Fruit fly (Drosophila melanogaster) whole organism, embryonic: Measurements from ENCODE around the gene Traf-like.

Source experiments
- CG11398 ChIP-seq: fragments of 200-800 bp; sonication (Bioruptor generic); optimal IDR thresholded peaks from 2 replicates; lab custom pipeline; 2016; ENCODE audit warnings: missing biosample characterization, missing genetic modification characterization
- CG12071 ChIP-seq: fragments of 200-800 bp; sonication (Bioruptor generic); optimal IDR thresholded peaks from 3 replicates; lab custom pipeline; 2018; ENCODE audit warnings: missing biosample characterization, mild to moderate bottlenecking, missing genetic modification characterization
- CG1233 ChIP-seq: fragments of 200-800 bp; sonication (Bioruptor generic); optimal IDR thresholded peaks from 4 replicates; lab custom pipeline; 2018; ENCODE audit warnings: missing biosample characterization, mild to moderate bottlenecking, missing genetic modification characterization
- CG14441 ChIP-seq: fragments of 200-800 bp; sonication (Bioruptor generic); IDR thresholded peaks from 2 replicates; pipeline ENCODE4 v1.3.6; 2022; ENCODE audit warnings: missing biosample characterization, missing genetic modification characterization
- CG14710 ChIP-seq: fragments of 200-800 bp; sonication (Bioruptor generic); optimal IDR thresholded peaks from 3 replicates; lab custom pipeline; 2019; ENCODE audit warnings: missing biosample characterization, mild to moderate bottlenecking, missing genetic modification characterization, moderate library complexity
- CG14860 ChIP-seq: fragments of 200-800 bp; sonication (Bioruptor generic); IDR thresholded peaks from 3 replicates; pipeline ENCODE4 v1.3.6; 2022; ENCODE audit warnings: missing biosample characterization, missing genetic modification characterization; ENCODE audit not compliant: partially characterized antibody
- CG15601 ChIP-seq: fragments of 200-800 bp; sonication (Bioruptor generic); optimal IDR thresholded peaks from 3 replicates; lab custom pipeline; 2019; ENCODE audit warnings: missing biosample characterization, mild to moderate bottlenecking, missing genetic modification characterization, moderate library complexity
- CG1602 ChIP-seq: fragments of 200-800 bp; sonication (Bioruptor generic); optimal IDR thresholded peaks from 3 replicates; lab custom pipeline; 2016; ENCODE audit warnings: missing biosample characterization, missing genetic modification characterization
- CG1647 ChIP-seq: fragments of 200-800 bp; sonication (Bioruptor generic); optimal IDR thresholded peaks from 3 replicates; lab custom pipeline; 2016; ENCODE audit warnings: missing biosample characterization, missing genetic modification characterization
- CG1792 ChIP-seq: fragments of 200-800 bp; sonication (Bioruptor generic); optimal IDR thresholded peaks from 2 replicates; lab custom pipeline; 2016; ENCODE audit warnings: missing biosample characterization, missing genetic modification characterization
- CG18011 ChIP-seq: fragments of 200-800 bp; sonication (Bioruptor generic); optimal IDR thresholded peaks from 2 replicates; lab custom pipeline; 2017; ENCODE audit warnings: missing biosample characterization, missing genetic modification characterization, mild to moderate bottlenecking, moderate library complexity, missing genotype
- CG18262 ChIP-seq: fragments of 200-800 bp; optimal IDR thresholded peaks from 3 replicates; lab custom pipeline; 2019; ENCODE audit warnings: missing biosample characterization, mild to moderate bottlenecking, missing genetic modification characterization, moderate library complexity
- CG2129 ChIP-seq: fragments of 200-800 bp; sonication (Bioruptor generic); IDR thresholded peaks from 2 replicates; pipeline ENCODE4 v1.3.6; 2022; ENCODE audit warnings: missing biosample characterization, missing genetic modification characterization; ENCODE audit not compliant: partially characterized antibody
- CG2202 ChIP-seq: fragments of 200-800 bp; sonication (Bioruptor generic); optimal IDR thresholded peaks from 2 replicates; lab custom pipeline; 2018; ENCODE audit warnings: missing biosample characterization, mild to moderate bottlenecking, missing genetic modification characterization
- CG30403 ChIP-seq: fragments of 200-800 bp; sonication (Bioruptor generic); optimal IDR thresholded peaks from 3 replicates; lab custom pipeline; 2016; ENCODE audit warnings: missing biosample characterization, missing genetic modification characterization
- CG31365 ChIP-seq: fragments of 200-800 bp; sonication (Bioruptor generic); optimal IDR thresholded peaks from 2 replicates; lab custom pipeline; 2018; ENCODE audit warnings: missing biosample characterization, mild to moderate bottlenecking, missing genetic modification characterization
- CG32532 ChIP-seq: fragments of 200-800 bp; sonication (Bioruptor generic); IDR thresholded peaks from 2 replicates; pipeline ENCODE4 v1.3.6; 2022; ENCODE audit warnings: missing biosample characterization, missing genetic modification characterization
- CG4360 ChIP-seq: fragments of 200-800 bp; sonication (Bioruptor generic); IDR thresholded peaks from 2 replicates; pipeline ENCODE4 v1.3.6; 2022; ENCODE audit warnings: missing biosample characterization, missing genetic modification characterization
- CG6683 ChIP-seq: fragments of 200-800 bp; sonication (Bioruptor generic); optimal IDR thresholded peaks from 2 replicates; lab custom pipeline; 2017; ENCODE audit warnings: missing biosample characterization, mild to moderate bottlenecking, missing genetic modification characterization, missing genetic modification reagents
- CG8478 ChIP-seq: fragments of >200 bp; optimal IDR thresholded peaks from 2 replicates; lab custom pipeline; 2018
- CHES-1-like ChIP-seq: fragments of 200-800 bp; sonication (Bioruptor generic); optimal IDR thresholded peaks from 2 replicates; lab custom pipeline; 2016; ENCODE audit warnings: missing biosample characterization, missing genetic modification characterization
- Camta ChIP-seq: fragments of 200-800 bp; sonication (Bioruptor generic); optimal IDR thresholded peaks from 2 replicates; lab custom pipeline; 2016; ENCODE audit warnings: missing biosample characterization, missing genetic modification characterization
- CkIIα-i1 ChIP-seq: fragments of 200-800 bp; sonication (Bioruptor generic); IDR thresholded peaks from 2 replicates; pipeline ENCODE4 v1.3.6; 2022; ENCODE audit warnings: missing biosample characterization, missing genetic modification characterization
- Dbx ChIP-seq: fragments of 200-800 bp; sonication (Bioruptor generic); IDR thresholded peaks from 3 replicates; pipeline ENCODE4 v1.3.6; 2022; ENCODE audit warnings: missing biosample characterization, missing genetic modification characterization
- Dip2 ChIP-seq: fragments of 200-800 bp; sonication (Bioruptor generic); IDR thresholded peaks from 2 replicates; pipeline ENCODE4 v1.3.6; 2022; ENCODE audit warnings: missing biosample characterization, missing genetic modification characterization
- Dll ChIP-seq: fragments of 200-800 bp; sonication (Bioruptor generic); IDR thresholded peaks from 4 replicates; pipeline ENCODE4 v1.3.6; 2022; ENCODE audit warnings: missing biosample characterization, missing genetic modification characterization; ENCODE audit not compliant: partially characterized antibody
- Dref ChIP-seq: fragments of 200-800 bp; sonication (Bioruptor generic); IDR thresholded peaks from 2 replicates; pipeline ENCODE4 v1.3.6; 2022; ENCODE audit warnings: missing biosample characterization, missing genetic modification characterization
- E2f1 ChIP-seq: fragments of 200-800 bp; sonication (Bioruptor generic); IDR thresholded peaks from 2 replicates; pipeline ENCODE4 v1.3.6; 2022; ENCODE audit warnings: missing biosample characterization, missing genetic modification characterization
- Hey ChIP-seq: fragments of 200-800 bp; sonication (Bioruptor generic); optimal IDR thresholded peaks from 3 replicates; lab custom pipeline; 2018; ENCODE audit warnings: missing biosample characterization, mild to moderate bottlenecking, missing genetic modification characterization
- Mes4 ChIP-seq: fragments of 200-800 bp; sonication (Bioruptor generic); optimal IDR thresholded peaks from 2 replicates; lab custom pipeline; 2016; ENCODE audit warnings: missing biosample characterization, missing genetic modification characterization
- Poxn ChIP-seq: fragments of 200-800 bp; sonication (Bioruptor generic); IDR thresholded peaks from 2 replicates; pipeline ENCODE4 v1.3.6; 2022; ENCODE audit warnings: missing biosample characterization, missing genetic modification characterization
- Sin3A ChIP-seq: fragments of >200 bp; optimal IDR thresholded peaks from 2 replicates; lab custom pipeline; 2018
- Taf1 ChIP-seq: fragments of 200-800 bp; sonication (Bioruptor generic); IDR thresholded peaks from 2 replicates; pipeline ENCODE4 v1.3.6; 2022; ENCODE audit warnings: missing biosample characterization, missing genetic modification characterization
- Xbp1 ChIP-seq: fragments of 200-800 bp; sonication (Bioruptor generic); optimal IDR thresholded peaks from 3 replicates; lab custom pipeline; 2016; ENCODE audit warnings: missing biosample characterization, mild to moderate bottlenecking, missing genetic modification characterization
- ara ChIP-seq: fragments of 200-800 bp; sonication (Bioruptor generic); IDR thresholded peaks from 2 replicates; pipeline ENCODE4 v1.3.6; 2022; ENCODE audit warnings: missing biosample characterization, missing genetic modification characterization
- br ChIP-seq: fragments of >200 bp; optimal IDR thresholded peaks from 2 replicates; lab custom pipeline; 2017
- btn ChIP-seq: fragments of 200-800 bp; sonication (Bioruptor generic); optimal IDR thresholded peaks from 2 replicates; lab custom pipeline; 2016; ENCODE audit warnings: missing biosample characterization, missing genetic modification characterization
- cas ChIP-seq: fragments of 200-800 bp; sonication (Bioruptor generic); IDR thresholded peaks from 2 replicates; pipeline ENCODE4 v1.3.6; 2022; ENCODE audit warnings: missing biosample characterization, missing genetic modification characterization
- chinmo ChIP-seq: fragments of 200-800 bp; sonication (Bioruptor generic); IDR thresholded peaks from 4 replicates; pipeline ENCODE4 v1.3.6; 2022; ENCODE audit warnings: missing biosample characterization, missing genetic modification characterization; ENCODE audit not compliant: partially characterized antibody
- dmrt11E ChIP-seq: fragments of 200-800 bp; sonication (Bioruptor generic); optimal IDR thresholded peaks from 3 replicates; lab custom pipeline; 2018; ENCODE audit warnings: missing biosample characterization, mild to moderate bottlenecking, missing genetic modification characterization, moderate library complexity
- jumu ChIP-seq: fragments of 200-800 bp; sonication (Bioruptor generic); optimal IDR thresholded peaks from 3 replicates; lab custom pipeline; 2016; ENCODE audit warnings: missing biosample characterization, missing genetic modification characterization
- lola ChIP-seq, 3 experiments: fragments of >200 bp in 2 of 3; fragments of 200-800 bp in 1 of 3; sonication (Bioruptor generic) in 1 of 3; optimal IDR thresholded peaks; 2 replicates each; lab custom pipeline; 2017 to 2019; ENCODE audit warnings: missing biosample characterization in 3 of 3, missing genetic modification characterization in 3 of 3, mild to moderate bottlenecking in 1 of 3, moderate library complexity in 1 of 3
- luna ChIP-seq: fragments of 200-800 bp; sonication (Bioruptor generic); optimal IDR thresholded peaks from 2 replicates; lab custom pipeline; 2016; ENCODE audit warnings: missing biosample characterization, missing genetic modification characterization
- mld ChIP-seq: fragments of 200-800 bp; sonication (Bioruptor generic); IDR thresholded peaks from 3 replicates; pipeline ENCODE4 v1.3.6; 2022; ENCODE audit warnings: missing biosample characterization, missing genetic modification characterization; ENCODE audit not compliant: partially characterized antibody
- otp ChIP-seq: fragments of 200-800 bp; sonication (Bioruptor generic); IDR thresholded peaks from 3 replicates; pipeline ENCODE4, ENCODE4 v1.3.6; 2022; ENCODE audit warnings: missing biosample characterization, missing genetic modification characterization
- pb ChIP-seq: fragments of 200-800 bp; sonication (Bioruptor generic); optimal IDR thresholded peaks from 3 replicates; lab custom pipeline; 2016; ENCODE audit warnings: missing biosample characterization, missing genetic modification characterization
- pros ChIP-seq: fragments of 200-800 bp; sonication (Bioruptor generic); optimal IDR thresholded peaks from 3 replicates; lab custom pipeline; 2019; ENCODE audit warnings: missing biosample characterization, mild to moderate bottlenecking, missing genetic modification characterization, moderate library complexity
- psq ChIP-seq: fragments of 200-800 bp; sonication (Bioruptor generic); optimal IDR thresholded peaks from 2 replicates; lab custom pipeline; 2017; ENCODE audit warnings: missing biosample characterization, missing genetic modification characterization
- seq ChIP-seq: fragments of 200-800 bp; sonication (Bioruptor generic); IDR thresholded peaks from 2 replicates; pipeline ENCODE4 v1.3.6; 2022; ENCODE audit warnings: missing biosample characterization, missing genetic modification characterization
- unpg ChIP-seq: fragments of 200-800 bp; sonication (Bioruptor generic); optimal IDR thresholded peaks from 3 replicates; lab custom pipeline; 2018; ENCODE audit warnings: missing biosample characterization, mild to moderate bottlenecking, missing genetic modification characterization, moderate library complexity

Gene Traf-like

DNA sequence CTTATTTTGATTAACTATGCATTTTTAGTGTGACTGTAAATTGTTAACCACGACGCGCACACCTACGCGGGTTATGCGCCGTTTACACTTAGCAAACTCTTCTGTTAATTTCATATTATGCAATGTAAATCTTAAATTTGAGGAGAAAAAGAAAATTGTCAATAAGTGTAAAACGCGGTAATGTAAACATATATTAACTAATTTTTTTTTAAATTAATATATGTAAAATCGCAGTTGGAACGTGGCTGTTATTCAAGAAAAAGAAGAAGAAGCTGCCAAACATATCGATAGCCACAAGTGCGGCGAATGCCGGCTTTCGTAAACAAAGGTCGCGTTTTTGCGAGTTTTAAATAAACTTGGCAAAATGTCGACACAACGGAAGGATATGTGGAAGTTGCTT, 23.4 kb upstream of the Traf-like start, which contains the start of the genes TH1 and mei-41 (continued):
- TF ChIP-seq CG6683 (GFP tag; lab: Kevin White, UChicago) (peak; percentile 54), br (lab: Kevin White, UChicago) (no peak), cas (GFP tag; lab: Robert Waterston, UW) (peak; percentile 90), CG14441 (peak; percentile 96), CG1602 (GFP tag; lab: Kevin White, UChicago) (peak; percentile 91), dmrt11E (tag; lab: Kevin White, UChicago) (peak; percentile 95), CG32532 (GFP tag; lab: Robert Waterston, UW) (peak; percentile 96), Poxn (GFP tag; lab: Robert Waterston, UW) (peak; percentile 56; the same call in 1 of the 2 replicates), CG1792 (GFP tag; lab: Kevin White, UChicago) (no peak), Mes4 (peak; percentile 13)
- TF ChIP-seq, all 482 proteins: peak for 334

DNA sequence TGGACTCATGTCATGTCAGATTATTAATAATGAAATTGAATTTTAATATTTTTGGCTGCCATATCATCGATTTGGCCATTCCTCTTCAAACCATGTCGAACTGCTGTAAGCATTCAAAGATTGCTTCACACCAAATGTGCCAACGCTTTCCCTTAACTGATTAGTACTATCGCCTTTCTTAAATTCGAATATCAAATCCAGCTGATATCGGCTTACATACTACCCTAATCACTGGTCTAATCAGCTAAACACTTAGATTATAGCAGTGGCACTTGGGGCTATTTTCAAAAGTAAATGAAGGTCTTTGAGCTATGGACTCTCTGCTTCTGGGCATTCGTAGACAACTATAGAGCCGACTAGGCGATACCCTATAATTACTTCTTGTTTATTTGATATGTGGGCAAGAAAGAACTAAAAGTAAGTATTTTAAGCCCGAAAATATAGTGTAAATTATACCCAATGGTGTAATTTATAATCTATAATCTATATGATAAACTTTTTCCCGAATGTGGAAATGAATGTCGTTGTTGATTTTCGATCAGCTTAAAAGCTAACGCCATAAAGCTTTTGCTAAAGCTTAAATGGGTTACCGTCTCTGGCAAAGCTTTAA, 10.9 kb upstream of the Traf-like start:
- TF ChIP-seq CG14860 (GFP tag; lab: Robert Waterston, UW), result no peak
- TF ChIP-seq CG14710 (tag; lab: Kevin White, UChicago), result peak; percentile 28
- no peak for TF ChIP-seq CG4360
- peak; percentile 77 for TF ChIP-seq E2f1 (GFP tag; lab: Robert Waterston, UW)
- no peak for TF ChIP-seq chinmo (GFP tag; lab: Robert Waterston, UW)
- no peak for TF ChIP-seq CkIIα-i1 (GFP tag; lab: Robert Waterston, UW)
- TF ChIP-seq Dref (GFP tag; lab: Robert Waterston, UW), result no peak
- TF ChIP-seq CG31365, result peak; percentile 47
- TF ChIP-seq CG12071 (GFP tag; lab: Kevin White, UChicago), result peak; percentile 77
- no peak for TF ChIP-seq pros (GFP tag; lab: Kevin White, UChicago)
- TF ChIP-seq luna, result no peak
- no peak for TF ChIP-seq CG2129
- TF ChIP-seq CG8478 (lab: Kevin White, UChicago), result no peak
- TF ChIP-seq lola (GFP tag; optimal IDR thresholded peaks at IDR 0.05; lab: Kevin White, UChicago), result no peak
- TF ChIP-seq pb (GFP tag; lab: Kevin White, UChicago), result peak; percentile 30
- peak; percentile 56 for TF ChIP-seq Camta (GFP tag; lab: Kevin White, UChicago)
- TF ChIP-seq Dip2 (GFP tag; lab: Robert Waterston, UW), result no peak
- TF ChIP-seq Taf1, result peak; percentile 55
- TF ChIP-seq Dbx (GFP tag; lab: Robert Waterston, UW), result peak; percentile 71; the same call in 2 of the 3 replicates
- no peak for TF ChIP-seq Sin3A (lab: Kevin White, UChicago)
- TF ChIP-seq CHES-1-like, result peak; percentile 18
- peak; percentile 78 for TF ChIP-seq seq (GFP tag; lab: Robert Waterston, UW)
- TF ChIP-seq CG11398 (GFP tag; lab: Kevin White, UChicago), result peak; percentile 15
- peak; percentile 80 for TF ChIP-seq Xbp1 (GFP tag; lab: Kevin White, UChicago)
- TF ChIP-seq CG15601 (tag; lab: Kevin White, UChicago), result no peak
- peak; percentile 60 for TF ChIP-seq CG1233
- TF ChIP-seq psq (GFP tag; lab: Kevin White, UChicago), result no peak
- TF ChIP-seq unpg, result peak; percentile 89
- peak; percentile 62 for TF ChIP-seq ara (GFP tag; lab: Robert Waterston, UW)
- TF ChIP-seq CG30403 (GFP tag; lab: Kevin White, UChicago), result peak; percentile 78
- no peak for TF ChIP-seq btn (GFP tag; lab: Kevin White, UChicago)
- TF ChIP-seq CG2202 (tag; lab: Kevin White, UChicago), result no peak
- TF ChIP-seq otp (GFP tag; lab: Robert Waterston, UW), result peak; percentile 67; the same call in 2 of the 3 replicates
- peak; percentile 5 for TF ChIP-seq CG18011
- no peak for TF ChIP-seq Dll
- peak; percentile 39 for TF ChIP-seq jumu (GFP tag; lab: Kevin White, UChicago)
- peak; percentile 55 for TF ChIP-seq Hey (tag; lab: Kevin White, UChicago)
- no peak for TF ChIP-seq mld (GFP tag; lab: Robert Waterston, UW)
- TF ChIP-seq CG18262 (tag; lab: Kevin White, UChicago), result no peak
- TF ChIP-seq CG1647, result peak; percentile 62
